Worm (Caenorhabditis elegans): ENCODE results near the gene nfyc-1.

nfyc-1 gene

ce11 chrII:12685-13084 lies 31.0 kb upstream of the nfyc-1 start, which contains the start of gene best-3:
best-3 (plus strand) TSS chrII:12985.
- TF ChIP-seq tra-4 (tag; optimal IDR thresholded peaks at IDR 0.05) (no peak), aly-1 (tag; optimal IDR thresholded peaks at IDR 0.05) (no peak), ceh-36 (tag; optimal IDR thresholded peaks at IDR 0.05) (no peak), tbx-11 (GFP tag; IDR thresholded peaks at IDR 0.05) (no peak), ets-7 (tag; optimal IDR thresholded peaks at IDR 0.05) (no peak), hmg-4 (GFP tag; optimal IDR thresholded peaks at IDR 0.05) (no peak), pes-1 (GFP tag; IDR thresholded peaks at IDR 0.05) (no peak), hmbx-1 (tag; optimal IDR thresholded peaks at IDR 0.05) (no peak), sea-1 (GFP tag; conservative IDR thresholded peaks at IDR 0.05) (no peak), tbx-37 (GFP tag; conservative IDR thresholded peaks at IDR 0.05) (no peak), ceh-13 (GFP tag; optimal IDR thresholded peaks at IDR 0.05) (no peak), F13C5.2 (tag; optimal IDR thresholded peaks at IDR 0.05) (no peak), ama-1 (optimal IDR thresholded peaks at IDR 0.05) (no peak), hnd-1 (tag; optimal IDR thresholded peaks at IDR 0.05) (no peak), B0310.2 (tag; optimal IDR thresholded peaks at IDR 0.05) (no peak)

ce11 chrII:18787-19186 lies 24.9 kb upstream of the nfyc-1 start:
- TF ChIP-seq hmg-4 (GFP tag; optimal IDR thresholded peaks at IDR 0.05) (peak; percentile 83), tbx-11 (GFP tag; IDR thresholded peaks at IDR 0.05) (peak; percentile 20; the same call in 1 of the 2 replicates), aly-1 (tag; optimal IDR thresholded peaks at IDR 0.05) (no peak), tra-4 (tag; optimal IDR thresholded peaks at IDR 0.05) (no peak), sea-1 (GFP tag; conservative IDR thresholded peaks at IDR 0.05) (peak; percentile 49; the same call in 1 of the 2 replicates), F13C5.2 (tag; optimal IDR thresholded peaks at IDR 0.05) (peak; percentile 56)

- TF ChIP-seq B0310.2 (tag; optimal IDR thresholded peaks at IDR 0.05) (no peak), scrt-1 (GFP tag; IDR thresholded peaks at IDR 0.05) (no peak), flt-1 (GFP tag; IDR thresholded peaks at IDR 0.05) (no peak), pes-1 (GFP tag; IDR thresholded peaks at IDR 0.05) (no peak)
These were observed 24.5 kb upstream of the nfyc-1 start, which contains the start of gene gmeb-1 for ce11 chrII:19238-19637. gmeb-1 (plus strand) TSS chrII:19538.

- TF ChIP-seq flt-1 (GFP tag; IDR thresholded peaks at IDR 0.05) (no peak), ceh-36 (tag; optimal IDR thresholded peaks at IDR 0.05) (no peak), ama-1 (optimal IDR thresholded peaks at IDR 0.05) (no peak), sea-1 (GFP tag; conservative IDR thresholded peaks at IDR 0.05) (no peak), F13C5.2 (tag; optimal IDR thresholded peaks at IDR 0.05) (no peak), B0310.2 (tag; optimal IDR thresholded peaks at IDR 0.05) (no peak), tbx-11 (GFP tag; IDR thresholded peaks at IDR 0.05) (no peak), hmg-4 (GFP tag; optimal IDR thresholded peaks at IDR 0.05) (no peak), hmbx-1 (tag; optimal IDR thresholded peaks at IDR 0.05) (no peak)
These were observed 21.8 kb upstream of the nfyc-1 start for ce11 chrII:21953-22352.

ce11 chrII:23025-23424 lies 20.7 kb upstream of the nfyc-1 start, which contains the start of gene sqt-2:
sqt-2 (plus strand) TSS chrII:23325.
- TF ChIP-seq ceh-13 (GFP tag; optimal IDR thresholded peaks at IDR 0.05) (no peak), B0310.2 (tag; optimal IDR thresholded peaks at IDR 0.05) (no peak), sea-1 (GFP tag; conservative IDR thresholded peaks at IDR 0.05) (no peak), hmbx-1 (tag; optimal IDR thresholded peaks at IDR 0.05) (no peak), hnd-1 (tag; optimal IDR thresholded peaks at IDR 0.05) (no peak), tra-4 (tag; optimal IDR thresholded peaks at IDR 0.05) (no peak), F13C5.2 (tag; optimal IDR thresholded peaks at IDR 0.05) (no peak), scrt-1 (GFP tag; IDR thresholded peaks at IDR 0.05) (no peak), ama-1 (optimal IDR thresholded peaks at IDR 0.05) (no peak), ceh-36 (tag; optimal IDR thresholded peaks at IDR 0.05) (no peak), aly-1 (tag; optimal IDR thresholded peaks at IDR 0.05) (no peak), tbx-11 (GFP tag; IDR thresholded peaks at IDR 0.05) (no peak), hmg-4 (GFP tag; optimal IDR thresholded peaks at IDR 0.05) (no peak), pes-1 (GFP tag; IDR thresholded peaks at IDR 0.05) (no peak), ets-7 (tag; optimal IDR thresholded peaks at IDR 0.05) (no peak), flt-1 (GFP tag; IDR thresholded peaks at IDR 0.05) (no peak), tbx-37 (GFP tag; conservative IDR thresholded peaks at IDR 0.05) (no peak)

ce11 chrII:23739-24138 lies 20.0 kb upstream of the nfyc-1 start:
- no peak for TF ChIP-seq tbx-11 (GFP tag; IDR thresholded peaks at IDR 0.05)
- TF ChIP-seq aly-1 (tag; optimal IDR thresholded peaks at IDR 0.05) = no peak
- TF ChIP-seq tra-4 (tag; optimal IDR thresholded peaks at IDR 0.05) = no peak
- no peak for TF ChIP-seq ceh-13 (GFP tag; optimal IDR thresholded peaks at IDR 0.05)

- no peak for TF ChIP-seq hnd-1 (tag; optimal IDR thresholded peaks at IDR 0.05)
- TF ChIP-seq F13C5.2 (tag; optimal IDR thresholded peaks at IDR 0.05) = peak; percentile 26
- no peak for TF ChIP-seq ceh-36 (tag; optimal IDR thresholded peaks at IDR 0.05)
These were observed 19.1 kb upstream of the nfyc-1 start, which contains the start of gene enee-1 for ce11 chrII:24559-24998. enee-1 (plus strand) TSS chrII:24666.

- TF ChIP-seq hmg-4 (GFP tag; optimal IDR thresholded peaks at IDR 0.05) = no peak
- no peak for TF ChIP-seq flt-1 (GFP tag; IDR thresholded peaks at IDR 0.05)
- TF ChIP-seq scrt-1 (GFP tag; IDR thresholded peaks at IDR 0.05) = no peak
- no peak for TF ChIP-seq aly-1 (tag; optimal IDR thresholded peaks at IDR 0.05)
- TF ChIP-seq F13C5.2 (tag; optimal IDR thresholded peaks at IDR 0.05) = no peak
- no peak for TF ChIP-seq B0310.2 (tag; optimal IDR thresholded peaks at IDR 0.05)
- TF ChIP-seq hnd-1 (tag; optimal IDR thresholded peaks at IDR 0.05) = no peak
- no peak for TF ChIP-seq tbx-37 (GFP tag; conservative IDR thresholded peaks at IDR 0.05)
- TF ChIP-seq ceh-36 (tag; optimal IDR thresholded peaks at IDR 0.05) = no peak
These were observed 15.4 kb upstream of the nfyc-1 start, which contains the start of gene F23F1.4 for ce11 chrII:28283-28682. F23F1.4 (minus strand) TSS chrII:28423.
